Fruit fly (Drosophila melanogaster): ENCODE data around the gene CG7985.

dm6 chr3R:18191867-18192266 is 7.8 kb upstream of the CG7985 start, which contains the start of gene CG14313:
- TF ChIP-seq Lpt (GFP tag; optimal IDR thresholded peaks at IDR 0.05) = no peak
- no peak for TF ChIP-seq CG7368 (GFP tag; optimal IDR thresholded peaks at IDR 0.05)
- no peak for TF ChIP-seq CG11762 (GFP tag; optimal IDR thresholded peaks at IDR 0.05; ENCODE audit: insufficient read depth)
- no peak for TF ChIP-seq vri (GFP tag; optimal IDR thresholded peaks at IDR 0.05)
- TF ChIP-seq Ets21C (GFP tag; optimal IDR thresholded peaks at IDR 0.05) = no peak
- TF ChIP-seq Sox15 (GFP tag; optimal IDR thresholded peaks at IDR 0.05) = no peak
- no peak for TF ChIP-seq eg (GFP tag; IDR thresholded peaks at IDR 0.05)
- no peak for TF ChIP-seq dac (GFP tag; optimal IDR thresholded peaks at IDR 0.05)
- no peak for TF ChIP-seq fd59A (GFP tag; optimal IDR thresholded peaks at IDR 0.05)
- no peak for TF ChIP-seq OdsH (GFP tag; optimal IDR thresholded peaks at IDR 0.05)
- peak in 1 of 2 experiments; percentile 55 for TF ChIP-seq ss (GFP tag; optimal IDR thresholded peaks at IDR 0.05)
- no peak for TF ChIP-seq Smox (GFP tag; optimal IDR thresholded peaks at IDR 0.05)
- no peak for TF ChIP-seq Gug (GFP tag; IDR thresholded peaks at IDR 0.05)
- no peak for TF ChIP-seq Sox102F (GFP tag; optimal IDR thresholded peaks at IDR 0.05)

Measured in whole organism, prepupa.